Worm (Caenorhabditis elegans) whole organism, L4 larva: ENCODE measurements around the gene T07C4.3.

Source experiments
- D1046.2 ChIP-seq: fragments of 200-800 bp; sonication (Bioruptor generic); IDR thresholded peaks from 2 replicates; pipeline ENCODE4 v1.3.6; 2022; ENCODE audit warnings: missing genetic modification characterization, missing compliant biosample characterization
- ceh-62 ChIP-seq: sonication (generic microtip); optimal IDR thresholded peaks from 2 replicates; lab custom pipeline; 2017; ENCODE audit warnings: missing biosample characterization, missing genetic modification characterization
- egl-27 ChIP-seq: sonication (generic microtip); optimal IDR thresholded peaks from 3 replicates; lab custom pipeline; 2017; ENCODE audit warnings: missing biosample characterization, missing genetic modification reagents, missing genetic modification characterization
- gei-8 ChIP-seq: fragments of 200-800 bp; sonication (Bioruptor generic); optimal IDR thresholded peaks from 2 replicates; lab custom pipeline; 2018; ENCODE audit warnings: mild to moderate bottlenecking, missing genetic modification characterization, missing compliant biosample characterization
- hlh-30 ChIP-seq: sonication (generic microtip); optimal IDR thresholded peaks from 2 replicates; lab custom pipeline; 2017; ENCODE audit warnings: antibody characterized with exemption, mild to moderate bottlenecking, missing genetic modification characterization, missing compliant biosample characterization; ENCODE audit not compliant: insufficient read depth
- lir-3 ChIP-seq: sonication (generic microtip); optimal IDR thresholded peaks from 2 replicates; lab custom pipeline; 2016; ENCODE audit warnings: mild to moderate bottlenecking, missing genetic modification characterization, missing compliant biosample characterization
- lsy-2 ChIP-seq, 2 experiments: fragments of 150-350 bp in 1 of 2; sonication (generic microtip) in 1 of 2; optimal IDR thresholded peaks; 2 replicates each; lab custom pipeline; 2014 to 2017; ENCODE audit warnings: missing biosample characterization in 2 of 2, missing genetic modification characterization in 2 of 2
- nhr-77 ChIP-seq: fragments of 150-350 bp; optimal IDR thresholded peaks from 2 replicates; lab custom pipeline; 2014; ENCODE audit warnings: missing biosample characterization, missing genetic modification characterization
- set-16 ChIP-seq: fragments of 200-800 bp; sonication (Bioruptor generic); IDR thresholded peaks from 2 replicates; pipeline ENCODE4 v1.3.6; 2022; ENCODE audit warnings: missing genetic modification reagents, missing genetic modification characterization, missing compliant biosample characterization
- unc-62 ChIP-seq, 3 experiments: fragments of 150-350 bp in 1 of 3; sonication (generic microtip); optimal IDR thresholded peaks in 2 of 3; peaks in 1 of 3; 1 replicate in 1 of 3; 2 replicates in 2 of 3; lab custom pipeline; 2014 to 2017; ENCODE audit warnings: missing biosample characterization in 3 of 3, missing genetic modification characterization in 3 of 3, missing genetic modification reagents in 3 of 3, missing genotype in 1 of 3
- zag-1 ChIP-seq: fragments of 150-350 bp; optimal IDR thresholded peaks from 2 replicates; lab custom pipeline; 2014; ENCODE audit warnings: missing biosample characterization, missing genetic modification characterization

- TF ChIP-seq lir-3 (tag; lab: Kevin White, UChicago) (no peak), egl-27 (tag; lab: Kevin White, UChicago) (no peak), set-16 (GFP tag; lab: Robert Waterston, UW) (no peak), hlh-30 (tag; lab: Kevin White, UChicago) (no peak), ceh-62 (no peak), gei-8 (GFP tag; lab: Kevin White, UChicago) (no peak), lsy-2 (tag; optimal IDR thresholded peaks at IDR 0.05; lab: Kevin White, UChicago) (no peak), nhr-77 (tag; lab: Kevin White, UChicago) (no peak), unc-62 (GFP tag; optimal IDR thresholded peaks at IDR 0.05 in 1 of 2; lab: Kevin White, UChicago) (no peak), unc-62 (tag; optimal IDR thresholded peaks at IDR 0.05; lab: Kevin White, UChicago) (no peak), zag-1 (tag; lab: Kevin White, UChicago) (no peak), D1046.2 (GFP tag; lab: Robert Waterston, UW) (no peak)
These were observed 8.0 kb downstream of the T07C4.3 start for ce11 chrIII:10359916-10360315.
